Fruit fly (Drosophila melanogaster) Kc167 (cell line): Measurements from ENCODE around the gene ppk23.
A peak's percentile ranks its signal among the peaks of the same experiment; 100 is the strongest.

Source experiments
- Myc ChIP-seq: fragments of >200 bp; optimal IDR thresholded peaks from 2 replicates; lab custom pipeline; 2017; ENCODE audit warnings: missing external identifiers
- Sin3A ChIP-seq: fragments of >200 bp; optimal IDR thresholded peaks from 2 replicates; lab custom pipeline; 2018; ENCODE audit warnings: missing external identifiers
- h ChIP-seq: fragments of >200 bp; optimal IDR thresholded peaks from 3 replicates; lab custom pipeline; 2018; ENCODE audit warnings: missing external identifiers
- insv ChIP-seq: fragments of >200 bp; optimal IDR thresholded peaks from 3 replicates; lab custom pipeline; 2018; ENCODE audit warnings: missing external identifiers
- psq ChIP-seq: fragments of >200 bp; optimal IDR thresholded peaks from 2 replicates; lab custom pipeline; 2017; ENCODE audit warnings: missing external identifiers
- ttk ChIP-seq: sonication (Bioruptor generic); optimal IDR thresholded peaks from 2 replicates; lab custom pipeline; 2017; ENCODE audit warnings: missing external identifiers

ppk23 gene

dm6 chrX:17581606-17582281 is 12.7 kb upstream of the ppk23 start:
- TF ChIP-seq insv (lab: Kevin White, UChicago) (no peak), ttk (lab: Kevin White, UChicago) (no peak), Sin3A (no peak), psq (lab: Kevin White, UChicago) (no peak), Myc (lab: Kevin White, UChicago) (no peak), h (lab: Kevin White, UChicago) (no peak)

DNA sequence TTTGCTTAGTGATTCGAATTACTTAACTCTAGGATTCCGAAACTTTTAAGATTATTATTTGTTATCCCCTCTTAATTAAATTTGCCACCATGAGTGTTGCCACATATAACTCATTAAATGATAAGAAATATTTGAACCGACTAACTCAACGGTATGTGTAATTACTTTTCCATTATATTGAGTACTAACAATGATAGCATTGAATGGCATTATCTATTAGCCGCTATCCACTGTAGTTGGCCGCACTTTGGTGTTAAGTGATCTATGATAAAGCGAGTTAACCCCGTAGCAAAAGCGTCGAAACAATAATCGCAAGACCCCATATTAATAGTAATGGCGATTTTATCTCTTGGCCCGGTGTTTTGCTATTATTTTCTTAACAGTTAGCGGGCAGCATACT is 11.9 kb upstream of the ppk23 start:
- TF ChIP-seq Sin3A (no peak), Myc (lab: Kevin White, UChicago) (no peak), ttk (lab: Kevin White, UChicago) (no peak), psq (lab: Kevin White, UChicago) (no peak), h (lab: Kevin White, UChicago) (no peak), insv (lab: Kevin White, UChicago) (no peak)

DNA sequence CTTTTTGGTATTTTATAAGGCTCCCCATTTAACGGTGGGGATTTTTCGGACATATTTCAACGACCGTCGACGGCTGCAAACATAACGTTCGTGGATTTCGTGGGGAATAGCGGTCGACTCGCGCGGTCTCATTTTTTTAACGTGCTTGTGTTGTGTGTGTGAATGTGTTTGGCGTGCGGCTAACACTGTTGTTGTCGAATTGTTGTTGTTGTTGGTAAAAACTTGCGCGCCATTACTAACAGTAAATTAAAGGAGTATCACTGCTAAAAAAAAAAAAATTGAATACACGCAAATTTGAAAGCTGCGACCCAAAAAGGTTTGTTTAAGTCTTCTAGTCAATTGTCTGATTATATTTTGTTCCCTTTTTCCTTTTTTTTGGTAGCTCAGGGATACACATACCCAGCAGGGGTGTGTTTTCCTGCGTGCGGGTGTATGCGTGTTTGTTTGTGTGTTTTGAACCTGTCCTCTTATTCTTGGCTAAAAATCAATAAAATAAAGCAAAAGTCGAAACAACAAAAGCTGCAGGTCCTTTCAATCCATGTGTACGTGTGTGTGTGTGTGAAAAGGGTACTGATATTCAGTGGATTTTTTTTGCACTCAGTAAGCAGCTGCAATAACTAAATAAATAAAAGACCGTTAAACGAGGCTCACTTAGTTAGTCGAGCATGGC is 10.9 kb upstream of the ppk23 start, which contains the start of gene CG12991:
Gene CG12991, plus strand, starts transcription at position 80 of the 670 bp plus-strand sequence.
- no peak for TF ChIP-seq Sin3A
- no peak for TF ChIP-seq insv (lab: Kevin White, UChicago)
- TF ChIP-seq ttk (lab: Kevin White, UChicago), result no peak
- TF ChIP-seq h (lab: Kevin White, UChicago), result no peak
- no peak for TF ChIP-seq psq (lab: Kevin White, UChicago)
- TF ChIP-seq Myc (lab: Kevin White, UChicago), result no peak

DNA sequence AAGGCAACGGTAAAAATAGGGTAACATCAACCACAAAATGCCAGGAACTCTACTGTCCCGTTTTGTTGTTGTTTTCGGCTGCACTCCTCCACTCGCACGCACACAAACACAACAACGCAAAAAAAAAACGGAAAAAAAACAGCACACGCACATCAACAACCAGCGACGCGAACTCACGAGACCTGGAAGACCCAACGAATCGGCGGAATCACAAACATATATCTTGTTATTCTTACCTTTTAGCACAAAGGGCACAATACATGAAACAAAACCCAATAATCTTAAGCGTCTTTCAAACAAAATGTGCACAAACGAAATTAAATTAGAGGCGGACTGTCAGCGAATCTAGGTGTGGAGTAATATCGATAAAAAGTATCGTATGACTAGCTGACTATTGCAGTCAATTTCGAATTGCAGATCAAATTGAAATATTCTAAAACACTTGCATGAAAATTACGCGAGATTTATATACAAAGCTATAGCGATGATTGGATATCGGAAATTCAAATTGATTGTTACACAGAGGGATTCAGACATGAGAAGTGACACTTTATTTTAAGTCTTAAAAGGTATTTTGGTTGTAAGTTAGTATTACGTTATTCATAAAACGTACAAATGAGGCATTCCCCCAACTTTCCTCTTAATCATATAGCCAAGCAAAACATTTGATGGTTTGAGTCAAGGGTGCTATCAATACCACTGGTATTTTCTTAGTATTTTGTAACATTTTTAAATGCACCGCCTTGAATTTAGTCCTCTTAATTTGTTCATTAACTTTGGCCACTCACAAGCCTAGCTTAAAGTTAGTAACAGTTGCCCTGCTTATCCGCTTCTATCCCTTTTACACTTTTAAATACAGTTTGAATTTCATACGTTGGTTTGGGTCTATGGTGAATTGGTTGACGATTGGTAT is 10.1 kb upstream of the ppk23 start, which contains the start of gene Ankle2:
Gene Ankle2, minus strand, starts transcription at position 361 of the 913 bp plus-strand sequence.
- no peak for TF ChIP-seq insv (lab: Kevin White, UChicago)
- TF ChIP-seq Sin3A, result peak; percentile 72

dm6 chrX:17578124-17578523 is 9.1 kb upstream of the ppk23 start:
- TF ChIP-seq Sin3A, result no peak
- no peak for TF ChIP-seq ttk (lab: Kevin White, UChicago)
- TF ChIP-seq insv (lab: Kevin White, UChicago), result no peak
- TF ChIP-seq h (lab: Kevin White, UChicago), result no peak
- TF ChIP-seq Myc (lab: Kevin White, UChicago), result no peak
- TF ChIP-seq psq (lab: Kevin White, UChicago), result no peak

- TF ChIP-seq Sin3A (no peak), psq (lab: Kevin White, UChicago) (no peak), Myc (lab: Kevin White, UChicago) (no peak), insv (lab: Kevin White, UChicago) (no peak), h (lab: Kevin White, UChicago) (no peak), ttk (lab: Kevin White, UChicago) (no peak)
Measured at dm6 chrX:17577356-17577755, 8.3 kb upstream of the ppk23 start.

dm6 chrX:17576606-17577005 is 7.6 kb upstream of the ppk23 start:
- TF ChIP-seq Myc (lab: Kevin White, UChicago) (no peak), psq (lab: Kevin White, UChicago) (no peak), insv (lab: Kevin White, UChicago) (no peak), ttk (lab: Kevin White, UChicago) (no peak), h (lab: Kevin White, UChicago) (no peak), Sin3A (no peak)

DNA sequence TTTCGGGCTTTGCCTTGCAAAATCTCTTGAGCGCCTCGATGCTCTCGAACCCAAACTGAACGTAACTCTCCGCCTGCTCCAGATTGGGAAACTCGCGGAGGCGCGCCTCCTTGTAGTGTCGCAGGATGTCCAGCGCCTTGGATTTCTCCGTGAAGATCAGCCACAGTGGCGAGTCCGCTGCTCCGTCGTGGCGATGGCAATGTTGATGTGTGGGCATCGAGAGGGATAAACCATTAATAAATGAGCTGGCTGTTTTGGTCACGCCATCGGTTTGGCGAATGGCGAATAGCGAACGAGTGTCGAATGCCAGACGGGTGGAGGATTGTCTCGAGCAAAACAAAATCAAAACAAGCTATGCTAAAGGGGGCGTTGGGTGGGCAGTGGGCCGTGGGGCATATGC is 6.8 kb upstream of the ppk23 start:
- TF ChIP-seq h (lab: Kevin White, UChicago) (no peak), Myc (lab: Kevin White, UChicago) (no peak), psq (lab: Kevin White, UChicago) (no peak), ttk (lab: Kevin White, UChicago) (no peak), insv (lab: Kevin White, UChicago) (no peak), Sin3A (no peak)

dm6 chrX:17570912-17571609 is 2.0 kb upstream of the ppk23 start:
- TF ChIP-seq psq (lab: Kevin White, UChicago) (no peak), insv (lab: Kevin White, UChicago) (no peak), Myc (lab: Kevin White, UChicago) (no peak), ttk (lab: Kevin White, UChicago) (no peak), Sin3A (no peak), h (lab: Kevin White, UChicago) (no peak)

dm6 chrX:17566128-17566527 is 2.9 kb downstream of the ppk23 start:
- TF ChIP-seq h (lab: Kevin White, UChicago), result no peak
- no peak for TF ChIP-seq Sin3A
- no peak for TF ChIP-seq insv (lab: Kevin White, UChicago)
- no peak for TF ChIP-seq Myc (lab: Kevin White, UChicago)
- TF ChIP-seq ttk (lab: Kevin White, UChicago), result no peak
- TF ChIP-seq psq (lab: Kevin White, UChicago), result no peak

- no peak for TF ChIP-seq insv (lab: Kevin White, UChicago)
- no peak for TF ChIP-seq ttk (lab: Kevin White, UChicago)
- TF ChIP-seq Myc (lab: Kevin White, UChicago), result no peak
Measured at dm6 chrX:17562585-17562984, 6.4 kb downstream of the ppk23 start.
